Fruit fly (Drosophila melanogaster) whole organism: Measurements from ENCODE around the gene Acbp4.

Experiments used
- Dll ChIP-seq: fragments of >200 bp; optimal IDR thresholded peaks from 2 replicates; lab custom pipeline; 2017
- pan ChIP-seq: fragments of >200 bp; optimal IDR thresholded peaks from 2 replicates; lab custom pipeline; 2017
- psq ChIP-seq: fragments of >200 bp; optimal IDR thresholded peaks from 2 replicates; lab custom pipeline; 2017
- usp ChIP-seq: fragments of >200 bp; optimal IDR thresholded peaks from 2 replicates; lab custom pipeline; 2017; ENCODE audit warnings: missing biosample characterization, missing genetic modification characterization, mixed read lengths

DNA sequence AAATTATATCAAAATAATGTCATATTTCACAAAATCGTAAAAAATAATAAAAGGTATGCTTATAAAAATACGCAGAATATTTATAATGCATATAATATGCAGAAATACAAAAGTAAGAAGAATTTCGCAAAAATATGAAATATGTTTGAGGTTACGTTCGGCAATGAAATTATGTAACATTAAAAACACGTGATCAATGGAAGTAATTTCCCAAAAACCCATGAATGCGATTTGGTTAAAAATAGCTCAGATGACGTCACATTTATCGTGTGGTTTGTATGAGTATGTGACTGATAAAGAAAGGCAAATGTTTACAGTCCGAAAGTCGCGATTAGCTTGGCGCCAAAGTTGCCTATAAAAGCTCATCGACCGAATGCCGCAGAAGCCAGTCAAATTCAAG is 29.6 kb upstream of the Acbp4 start, which contains the start of gene CG8620:
- TF ChIP-seq usp (GFP tag; lab: Kevin White, UChicago) = no peak
- no peak for TF ChIP-seq psq
- no peak for TF ChIP-seq Dll (lab: Kevin White, UChicago)
- no peak for TF ChIP-seq pan
